Fruit fly (Drosophila melanogaster) whole organism, embryonic: ENCODE measurements around the gene CG43163.

Experiments
- Ada2b ChIP-seq: fragments of 200-800 bp; sonication (Bioruptor generic); IDR thresholded peaks from 2 replicates; pipeline ENCODE4 v1.3.6; 2022; ENCODE audit warnings: missing biosample characterization, missing genetic modification characterization
- B-H2 ChIP-seq: fragments of 200-800 bp; sonication (Bioruptor generic); optimal IDR thresholded peaks from 2 replicates; lab custom pipeline; 2018; ENCODE audit warnings: missing biosample characterization, mild to moderate bottlenecking, missing genetic modification characterization
- Blimp-1 ChIP-seq: fragments of 200-800 bp; sonication (Bioruptor generic); optimal IDR thresholded peaks from 3 replicates; lab custom pipeline; 2018; ENCODE audit warnings: missing biosample characterization, missing genetic modification characterization, mild to moderate bottlenecking, moderate library complexity, missing genetic modification reagents
- Bteb2 ChIP-seq: fragments of 200-800 bp; sonication (Bioruptor generic); optimal IDR thresholded peaks from 2 replicates; lab custom pipeline; 2016; ENCODE audit warnings: missing biosample characterization, missing genetic modification characterization
- CG1024 ChIP-seq: fragments of 200-800 bp; sonication (Bioruptor generic); IDR thresholded peaks from 2 replicates; pipeline ENCODE4 v1.3.6; 2022; ENCODE audit warnings: missing biosample characterization, missing genetic modification characterization
- CG10274 ChIP-seq: fragments of 200-800 bp; sonication (Bioruptor generic); optimal IDR thresholded peaks from 3 replicates; lab custom pipeline; 2017; ENCODE audit warnings: missing biosample characterization, mild to moderate bottlenecking, missing genetic modification characterization
- CG10431 ChIP-seq: fragments of 200-800 bp; sonication (Bioruptor generic); optimal IDR thresholded peaks from 3 replicates; lab custom pipeline; 2018; ENCODE audit warnings: missing biosample characterization, mild to moderate bottlenecking, missing genetic modification characterization
- CG10959 ChIP-seq: fragments of 200-800 bp; sonication (Bioruptor generic); IDR thresholded peaks from 2 replicates; pipeline ENCODE4 v1.3.6; 2022; ENCODE audit warnings: missing biosample characterization, missing genetic modification characterization
- CG11085 ChIP-seq: fragments of 200-800 bp; sonication (Bioruptor generic); IDR thresholded peaks from 2 replicates; pipeline ENCODE4 v1.3.6; 2022; ENCODE audit warnings: missing biosample characterization, missing genetic modification characterization
- CG11093 ChIP-seq: fragments of 200-800 bp; sonication (Bioruptor generic); IDR thresholded peaks from 3 replicates; pipeline ENCODE4 v1.3.6; 2022; ENCODE audit warnings: missing biosample characterization, missing genetic modification characterization
- CG11723 ChIP-seq: fragments of 200-800 bp; sonication (Bioruptor generic); optimal IDR thresholded peaks from 2 replicates; lab custom pipeline; 2017; ENCODE audit warnings: missing biosample characterization, mild to moderate bottlenecking, missing genetic modification characterization
- CG12236 ChIP-seq: fragments of 200-800 bp; sonication (Bioruptor generic); optimal IDR thresholded peaks from 2 replicates; lab custom pipeline; 2016; ENCODE audit warnings: missing biosample characterization, missing genetic modification characterization
- CG12744 ChIP-seq: fragments of 200-800 bp; sonication (Bioruptor generic); optimal IDR thresholded peaks from 2 replicates; lab custom pipeline; 2016; ENCODE audit warnings: missing biosample characterization, missing genetic modification characterization
- CG14014 ChIP-seq: fragments of 200-800 bp; sonication (Bioruptor generic); IDR thresholded peaks from 2 replicates; pipeline ENCODE4 v1.3.6; 2022; ENCODE audit warnings: missing biosample characterization, missing genetic modification characterization
- CG14050 ChIP-seq: fragments of 200-800 bp; sonication (Bioruptor generic); IDR thresholded peaks from 3 replicates; pipeline ENCODE4 v1.3.6; 2022; ENCODE audit warnings: missing biosample characterization, missing genetic modification characterization
- CG18599 ChIP-seq: fragments of 200-800 bp; sonication (Bioruptor generic); optimal IDR thresholded peaks from 3 replicates; lab custom pipeline; 2017; ENCODE audit warnings: missing biosample characterization, missing genetic modification characterization, mild to moderate bottlenecking, moderate library complexity, missing genetic modification reagents
- CG2199 ChIP-seq: fragments of 200-800 bp; sonication (Bioruptor generic); IDR thresholded peaks from 3 replicates; pipeline ENCODE4 v1.3.6; 2022; ENCODE audit warnings: missing biosample characterization, missing genetic modification characterization
- CG2875 ChIP-seq: fragments of 200-800 bp; sonication (Bioruptor generic); optimal IDR thresholded peaks from 2 replicates; lab custom pipeline; 2017; ENCODE audit warnings: missing biosample characterization, mild to moderate bottlenecking, missing genetic modification characterization, missing genetic modification reagents
- CG31365 ChIP-seq: fragments of 200-800 bp; sonication (Bioruptor generic); optimal IDR thresholded peaks from 2 replicates; lab custom pipeline; 2018; ENCODE audit warnings: missing biosample characterization, mild to moderate bottlenecking, missing genetic modification characterization
- CG4328 ChIP-seq: fragments of 200-800 bp; sonication (Bioruptor generic); optimal IDR thresholded peaks from 3 replicates; lab custom pipeline; 2017; ENCODE audit warnings: missing biosample characterization, missing genetic modification reagents, missing genetic modification characterization
- CG4617 ChIP-seq: fragments of 200-800 bp; sonication (Bioruptor generic); optimal IDR thresholded peaks from 3 replicates; lab custom pipeline; 2016; ENCODE audit warnings: missing biosample characterization, missing genetic modification characterization, borderline replicate concordance
- CG7556 ChIP-seq: fragments of 200-800 bp; sonication (Bioruptor generic); optimal IDR thresholded peaks from 2 replicates; lab custom pipeline; 2017; ENCODE audit warnings: missing biosample characterization, mild to moderate bottlenecking, missing genetic modification characterization
- CG7928 ChIP-seq: fragments of 200-800 bp; sonication (Bioruptor generic); optimal IDR thresholded peaks from 2 replicates; lab custom pipeline; 2017; ENCODE audit warnings: missing biosample characterization, mild to moderate bottlenecking, missing genetic modification characterization
- CG8924 ChIP-seq: fragments of 200-800 bp; optimal IDR thresholded peaks from 3 replicates; lab custom pipeline; 2019; ENCODE audit warnings: missing biosample characterization, mild to moderate bottlenecking, missing genetic modification characterization, moderate library complexity
- CHES-1-like ChIP-seq: fragments of 200-800 bp; sonication (Bioruptor generic); optimal IDR thresholded peaks from 2 replicates; lab custom pipeline; 2016; ENCODE audit warnings: missing biosample characterization, missing genetic modification characterization
- Dfd ChIP-seq, 2 experiments: fragments of >200 bp; optimal IDR thresholded peaks; 2 replicates each; lab custom pipeline; 2017; ENCODE audit warnings: missing biosample characterization in 2 of 2, missing genetic modification characterization in 2 of 2
- E2f1 ChIP-seq: fragments of 200-800 bp; sonication (Bioruptor generic); IDR thresholded peaks from 2 replicates; pipeline ENCODE4 v1.3.6; 2022; ENCODE audit warnings: missing biosample characterization, missing genetic modification characterization
- HLH4C ChIP-seq: fragments of 200-800 bp; sonication (Bioruptor generic); IDR thresholded peaks from 3 replicates; pipeline ENCODE4 v1.3.6; 2022; ENCODE audit warnings: missing biosample characterization, missing genetic modification characterization; ENCODE audit not compliant: partially characterized antibody
- Mad ChIP-seq: fragments of 200-800 bp; sonication (Bioruptor generic); optimal IDR thresholded peaks from 2 replicates; lab custom pipeline; 2016; ENCODE audit warnings: missing biosample characterization, missing genetic modification characterization
- Max ChIP-seq: fragments of 200-800 bp; sonication (Bioruptor generic); optimal IDR thresholded peaks from 2 replicates; lab custom pipeline; 2016; ENCODE audit warnings: missing biosample characterization, mild to moderate bottlenecking, missing genetic modification characterization
- Myb ChIP-seq: fragments of 200-800 bp; sonication (Bioruptor generic); optimal IDR thresholded peaks from 2 replicates; lab custom pipeline; 2016; ENCODE audit warnings: missing biosample characterization, missing genetic modification characterization
- NfI ChIP-seq: fragments of 200-800 bp; sonication (Bioruptor generic); optimal IDR thresholded peaks from 3 replicates; lab custom pipeline; 2018; ENCODE audit warnings: missing biosample characterization, mild to moderate bottlenecking, missing genetic modification characterization, moderate library complexity
- Ptx1 ChIP-seq: fragments of 200-800 bp; sonication (Bioruptor generic); IDR thresholded peaks from 2 replicates; pipeline ENCODE4 v1.3.6; 2022; ENCODE audit warnings: missing biosample characterization, missing genetic modification characterization
- Ravus ChIP-seq: fragments of 200-800 bp; sonication (Bioruptor generic); IDR thresholded peaks from 2 replicates; pipeline ENCODE4 v1.3.6; 2022; ENCODE audit warnings: missing biosample characterization, missing genetic modification characterization
- Usf ChIP-seq: fragments of 200-800 bp; sonication (Bioruptor generic); optimal IDR thresholded peaks from 2 replicates; lab custom pipeline; 2017; ENCODE audit warnings: missing genotype, missing biosample characterization, missing genetic modification characterization
- caup ChIP-seq: fragments of 200-800 bp; sonication (Bioruptor generic); optimal IDR thresholded peaks from 3 replicates; lab custom pipeline; 2017; ENCODE audit warnings: missing biosample characterization, mild to moderate bottlenecking, missing genetic modification characterization, moderate library complexity; ENCODE audit not compliant: severe bottlenecking
- croc ChIP-seq: fragments of 200-800 bp; sonication (Bioruptor generic); conservative IDR thresholded peaks from 3 replicates; pipeline ENCODE4 v1.3.6; 2022; ENCODE audit warnings: missing biosample characterization, missing genetic modification characterization
- da ChIP-seq: fragments of 200-800 bp; sonication (Bioruptor generic); optimal IDR thresholded peaks from 2 replicates; lab custom pipeline; 2016; ENCODE audit warnings: missing biosample characterization, missing genetic modification characterization
- eve ChIP-seq, 2 experiments: fragments of >200 bp; optimal IDR thresholded peaks; 2 replicates each; lab custom pipeline; 2017; ENCODE audit warnings: missing biosample characterization in 2 of 2, missing genetic modification characterization in 2 of 2
- ewg ChIP-seq: fragments of 200-800 bp; sonication (Bioruptor generic); optimal IDR thresholded peaks from 3 replicates; lab custom pipeline; 2017; ENCODE audit warnings: mild to moderate bottlenecking, missing biosample characterization, missing genetic modification reagents, missing genetic modification characterization
- gro ChIP-seq: fragments of 200-800 bp; sonication (Bioruptor generic); optimal IDR thresholded peaks from 2 replicates; lab custom pipeline; 2016; ENCODE audit warnings: missing biosample characterization, missing genetic modification characterization
- insv ChIP-seq, 2 experiments: fragments of 200-800 bp; sonication (Bioruptor generic); optimal IDR thresholded peaks; 3 replicates each; lab custom pipeline; 2016 to 2018; ENCODE audit warnings: missing biosample characterization in 2 of 2, missing genetic modification characterization in 2 of 2
- lmd ChIP-seq: fragments of 200-800 bp; sonication (Bioruptor generic); IDR thresholded peaks from 2 replicates; pipeline ENCODE4 v1.3.6; 2022; ENCODE audit warnings: missing biosample characterization, missing genetic modification characterization
- lola ChIP-seq, 3 experiments: fragments of >200 bp in 2 of 3; fragments of 200-800 bp in 1 of 3; sonication (Bioruptor generic) in 1 of 3; optimal IDR thresholded peaks; 2 replicates each; lab custom pipeline; 2017 to 2019; ENCODE audit warnings: missing biosample characterization in 3 of 3, missing genetic modification characterization in 3 of 3, mild to moderate bottlenecking in 1 of 3, moderate library complexity in 1 of 3
- mam ChIP-seq: fragments of 200-800 bp; sonication (Bioruptor generic); optimal IDR thresholded peaks from 3 replicates; lab custom pipeline; 2016; ENCODE audit warnings: missing biosample characterization, missing genetic modification characterization
- p53 ChIP-seq: fragments of 200-800 bp; sonication (Bioruptor generic); optimal IDR thresholded peaks from 2 replicates; lab custom pipeline; 2016; ENCODE audit warnings: missing biosample characterization, missing genetic modification characterization
- pnt ChIP-seq: fragments of 200-800 bp; sonication (Bioruptor generic); optimal IDR thresholded peaks from 3 replicates; lab custom pipeline; 2016; ENCODE audit warnings: missing biosample characterization, missing genetic modification characterization
- scrt ChIP-seq: fragments of 200-800 bp; sonication (Bioruptor generic); optimal IDR thresholded peaks from 2 replicates; lab custom pipeline; 2018; ENCODE audit warnings: missing biosample characterization, mild to moderate bottlenecking, missing genetic modification characterization, moderate library complexity
- sima ChIP-seq: fragments of 200-800 bp; sonication (Bioruptor generic); optimal IDR thresholded peaks from 2 replicates; lab custom pipeline; 2016; ENCODE audit warnings: missing biosample characterization, missing genetic modification characterization
- slbo ChIP-seq: fragments of 200-800 bp; sonication (Bioruptor generic); IDR thresholded peaks from 2 replicates; pipeline ENCODE4 v1.3.6; 2022; ENCODE audit warnings: missing biosample characterization, missing genetic modification characterization
- ssp ChIP-seq: fragments of 200-800 bp; sonication (Bioruptor generic); IDR thresholded peaks from 2 replicates; pipeline ENCODE4 v1.3.6; 2022; ENCODE audit warnings: missing biosample characterization, missing genetic modification characterization
- yki ChIP-seq: fragments of >200 bp; optimal IDR thresholded peaks from 3 replicates; lab custom pipeline; 2018

Gene CG43163

DNA sequence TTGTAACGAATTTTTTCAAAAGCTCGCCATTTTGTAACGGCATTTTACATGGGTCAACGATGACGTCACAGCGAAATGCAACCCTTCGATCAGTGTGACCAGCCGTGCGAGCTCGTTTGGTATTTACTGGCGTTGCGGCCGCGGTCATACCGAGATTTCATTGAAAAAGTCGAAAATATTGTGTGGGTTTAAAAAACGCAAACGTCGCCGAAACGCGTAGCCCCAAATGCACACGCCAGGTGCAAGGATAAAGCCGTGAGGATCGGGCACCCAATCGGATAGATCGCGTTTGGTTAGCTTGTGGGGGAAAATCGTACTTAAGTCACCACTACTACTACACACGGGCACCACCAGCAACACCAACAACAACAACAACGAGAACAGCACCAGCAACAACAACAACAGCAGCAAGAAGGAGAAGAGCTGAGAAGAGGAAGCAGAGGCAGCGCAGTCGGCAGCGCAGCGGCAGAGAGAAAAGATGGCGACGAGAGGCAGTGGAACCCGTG is 82.1 kb downstream of the CG43163 start, which contains the start of gene Cbl (continued):
- TF ChIP-seq CG10959 (GFP tag; lab: Robert Waterston, UW): no peak
- TF ChIP-seq CG10274 (GFP tag; lab: Kevin White, UChicago): no peak
- peak in 1 of 2 experiments; percentile 23 for TF ChIP-seq insv (GFP tag; optimal IDR thresholded peaks at IDR 0.05; lab: Kevin White, UChicago)
- TF ChIP-seq Ada2b: no peak
- TF ChIP-seq NfI: no peak
- no peak for TF ChIP-seq slbo
- TF ChIP-seq CHES-1-like (GFP tag; lab: Kevin White, UChicago): peak; percentile 25
- no peak for TF ChIP-seq B-H2
- TF ChIP-seq pnt (GFP tag; lab: Kevin White, UChicago): no peak
- peak; percentile 10 for TF ChIP-seq Max
- no peak for TF ChIP-seq E2f1 (GFP tag; lab: Robert Waterston, UW)
- no peak for TF ChIP-seq CG11093 (GFP tag; lab: Robert Waterston, UW)
- no peak for TF ChIP-seq CG12744 (GFP tag; lab: Kevin White, UChicago)
- TF ChIP-seq CG11085 (GFP tag; lab: Robert Waterston, UW): no peak
- peak; percentile 99 for TF ChIP-seq Myb (GFP tag; lab: Kevin White, UChicago)
- TF ChIP-seq caup (GFP tag; lab: Kevin White, UChicago): peak; percentile 38
- no peak for TF ChIP-seq croc (GFP tag; lab: Robert Waterston, UW)
- no peak for TF ChIP-seq ssp
- no peak for TF ChIP-seq gro (GFP tag; lab: Kevin White, UChicago)
- no peak for TF ChIP-seq CG14050 (GFP tag; lab: Robert Waterston, UW)
- TF ChIP-seq CG4617: peak; percentile 95
- no peak for TF ChIP-seq Usf (GFP tag; lab: Kevin White, UChicago)
- TF ChIP-seq ewg (GFP tag; lab: Kevin White, UChicago): no peak
- TF ChIP-seq scrt (GFP tag; lab: Kevin White, UChicago): no peak
- TF ChIP-seq HLH4C (GFP tag; lab: Robert Waterston, UW): peak; percentile 22; the same call in 1 of the 3 replicates
- no peak for TF ChIP-seq CG4328 (GFP tag; lab: Kevin White, UChicago)
- no peak for TF ChIP-seq mam (GFP tag; lab: Kevin White, UChicago)
- no peak for TF ChIP-seq Blimp-1 (GFP tag; lab: Kevin White, UChicago)
- no peak for TF ChIP-seq sima
- TF ChIP-seq CG14014 (GFP tag; lab: Robert Waterston, UW): no peak
- no peak for TF ChIP-seq lola (GFP tag; optimal IDR thresholded peaks at IDR 0.05; lab: Kevin White, UChicago)
- no peak for TF ChIP-seq Ptx1
- TF ChIP-seq da (GFP tag; lab: Kevin White, UChicago): no peak
- no peak for TF ChIP-seq CG1024 (GFP tag; lab: Robert Waterston, UW)
- no peak for TF ChIP-seq CG11723
- no peak for TF ChIP-seq CG12236 (GFP tag; lab: Kevin White, UChicago)
- no peak for TF ChIP-seq CG2199 (GFP tag; lab: Robert Waterston, UW)
- peak; percentile 12 for TF ChIP-seq CG31365 (tag; lab: Kevin White, UChicago)
- peak; percentile 44 for TF ChIP-seq CG7928
- TF ChIP-seq Ravus (GFP tag; lab: Robert Waterston, UW): no peak
- no peak for TF ChIP-seq eve (GFP tag; optimal IDR thresholded peaks at IDR 0.05; lab: Kevin White, UChicago)
- TF ChIP-seq CG10431 (GFP tag; lab: Kevin White, UChicago): no peak
- no peak for TF ChIP-seq Dfd (GFP tag; optimal IDR thresholded peaks at IDR 0.05; lab: Kevin White, UChicago)
- no peak for TF ChIP-seq CG7556 (GFP tag; lab: Kevin White, UChicago)
- TF ChIP-seq CG8924 (tag; lab: Kevin White, UChicago): no peak
- TF ChIP-seq CG18599: no peak
- TF ChIP-seq Bteb2 (GFP tag; lab: Kevin White, UChicago): no peak
- peak; percentile 7 for TF ChIP-seq CG2875 (GFP tag; lab: Kevin White, UChicago)
- no peak for TF ChIP-seq Mad (GFP tag; lab: Kevin White, UChicago)
- TF ChIP-seq yki (lab: Kevin White, UChicago): no peak
- TF ChIP-seq p53 (GFP tag; lab: Kevin White, UChicago): no peak
- TF ChIP-seq lmd (GFP tag; lab: Robert Waterston, UW): no peak
